Worm (Caenorhabditis elegans) whole organism, L2 larva: ENCODE results near the gene srh-38.
"Not testable (repeated sequence)": the region's sequence is repeated elsewhere in the genome, so short reads cannot be mapped to it uniquely, and the experiment has no call there.

Source experiments
- ama-1 ChIP-seq: fragments of 150-350 bp; optimal IDR thresholded peaks from 2 replicates; lab custom pipeline; 2018; ENCODE audit warnings: inconsistent platforms
- ceh-82 ChIP-seq: fragments of 150-350 bp; optimal IDR thresholded peaks from 2 replicates; lab custom pipeline; 2014; ENCODE audit warnings: missing biosample characterization, missing genetic modification characterization
- egl-27 ChIP-seq: sonication (generic microtip); optimal IDR thresholded peaks from 3 replicates; lab custom pipeline; 2017; ENCODE audit warnings: missing biosample characterization, missing genetic modification reagents, missing genetic modification characterization
- elt-1 ChIP-seq: fragments of 150-350 bp; optimal IDR thresholded peaks from 2 replicates; lab custom pipeline; 2014; ENCODE audit warnings: missing biosample characterization, missing genetic modification characterization
- lin-13 ChIP-seq: fragments of 150-350 bp; optimal IDR thresholded peaks from 2 replicates; lab custom pipeline; 2014; ENCODE audit warnings: missing biosample characterization, missing genetic modification reagents, missing genetic modification characterization
- mdl-1 ChIP-seq, 2 experiments: fragments of 150-350 bp in 1 of 2; sonication (generic microtip) in 1 of 2; optimal IDR thresholded peaks; 2 replicates each; lab custom pipeline; 2017; ENCODE audit warnings: missing biosample characterization in 2 of 2, missing genetic modification characterization in 2 of 2
- nhr-10 ChIP-seq: sonication (generic microtip); optimal IDR thresholded peaks from 2 replicates; lab custom pipeline; 2017; ENCODE audit warnings: missing biosample characterization, missing genetic modification characterization
- nhr-23 ChIP-seq: fragments of 150-350 bp; optimal IDR thresholded peaks from 2 replicates; lab custom pipeline; 2014; ENCODE audit warnings: missing biosample characterization, missing genetic modification reagents, missing genetic modification characterization
- nhr-25 ChIP-seq: fragments of 150-350 bp; sonication (generic microtip); optimal IDR thresholded peaks from 3 replicates; lab custom pipeline; 2014; ENCODE audit warnings: missing biosample characterization, missing genetic modification characterization
- nhr-77 ChIP-seq: fragments of 150-350 bp; optimal IDR thresholded peaks from 2 replicates; lab custom pipeline; 2014; ENCODE audit warnings: missing biosample characterization, missing genetic modification characterization
- sem-4 ChIP-seq: fragments of 150-350 bp; optimal IDR thresholded peaks from 2 replicates; lab custom pipeline; 2014; ENCODE audit warnings: missing biosample characterization, missing genetic modification reagents, missing genetic modification characterization
- sma-3 ChIP-seq: sonication (generic microtip); optimal IDR thresholded peaks from 2 replicates; lab custom pipeline; 2016; ENCODE audit warnings: missing genetic modification reagents, missing genetic modification characterization, missing compliant biosample characterization
- unc-62 ChIP-seq: fragments of 150-350 bp; optimal IDR thresholded peaks from 2 replicates; lab custom pipeline; 2014; ENCODE audit warnings: missing biosample characterization, missing genetic modification reagents, missing genetic modification characterization

DNA sequence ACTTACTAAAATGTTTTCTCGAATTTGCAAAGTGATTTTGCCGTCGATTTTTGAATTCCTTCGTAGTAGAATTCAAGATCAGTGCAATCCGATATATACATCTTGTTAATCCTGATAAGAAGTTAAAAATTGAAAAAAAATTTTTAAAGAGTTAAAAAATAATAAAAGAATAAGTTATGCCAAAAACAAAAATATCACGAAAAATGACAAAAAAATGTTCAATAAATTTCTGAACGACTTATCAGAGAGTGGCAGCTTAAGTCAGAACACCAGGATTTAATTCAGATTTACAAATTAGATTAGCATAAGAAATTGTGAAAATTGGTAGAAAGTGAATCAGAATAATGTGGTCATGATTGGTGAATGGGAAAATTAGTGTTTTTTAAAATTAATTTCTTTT is 29.6 kb upstream of the srh-38 start, which contains the start of gene srw-122:
- not testable (repeated sequence) for TF ChIP-seq mdl-1 (tag; optimal IDR thresholded peaks at IDR 0.05; lab: Kevin White, UChicago); sma-3 (GFP tag; lab: Kevin White, UChicago); unc-62 (GFP tag; lab: Kevin White, UChicago); egl-27 (tag; lab: Kevin White, UChicago); ceh-82 (tag; lab: Kevin White, UChicago); nhr-10; elt-1 (tag; lab: Kevin White, UChicago); lin-13 (GFP tag; lab: Kevin White, UChicago); ama-1 (lab: Kevin White, UChicago); nhr-23 (tag; lab: Kevin White, UChicago); nhr-25 (tag; lab: Kevin White, UChicago); nhr-77 (tag; lab: Kevin White, UChicago); sem-4 (tag; lab: Kevin White, UChicago)
